Worm (Caenorhabditis elegans): ENCODE data around the gene F37C12.18.

F37C12.18 gene

DNA sequence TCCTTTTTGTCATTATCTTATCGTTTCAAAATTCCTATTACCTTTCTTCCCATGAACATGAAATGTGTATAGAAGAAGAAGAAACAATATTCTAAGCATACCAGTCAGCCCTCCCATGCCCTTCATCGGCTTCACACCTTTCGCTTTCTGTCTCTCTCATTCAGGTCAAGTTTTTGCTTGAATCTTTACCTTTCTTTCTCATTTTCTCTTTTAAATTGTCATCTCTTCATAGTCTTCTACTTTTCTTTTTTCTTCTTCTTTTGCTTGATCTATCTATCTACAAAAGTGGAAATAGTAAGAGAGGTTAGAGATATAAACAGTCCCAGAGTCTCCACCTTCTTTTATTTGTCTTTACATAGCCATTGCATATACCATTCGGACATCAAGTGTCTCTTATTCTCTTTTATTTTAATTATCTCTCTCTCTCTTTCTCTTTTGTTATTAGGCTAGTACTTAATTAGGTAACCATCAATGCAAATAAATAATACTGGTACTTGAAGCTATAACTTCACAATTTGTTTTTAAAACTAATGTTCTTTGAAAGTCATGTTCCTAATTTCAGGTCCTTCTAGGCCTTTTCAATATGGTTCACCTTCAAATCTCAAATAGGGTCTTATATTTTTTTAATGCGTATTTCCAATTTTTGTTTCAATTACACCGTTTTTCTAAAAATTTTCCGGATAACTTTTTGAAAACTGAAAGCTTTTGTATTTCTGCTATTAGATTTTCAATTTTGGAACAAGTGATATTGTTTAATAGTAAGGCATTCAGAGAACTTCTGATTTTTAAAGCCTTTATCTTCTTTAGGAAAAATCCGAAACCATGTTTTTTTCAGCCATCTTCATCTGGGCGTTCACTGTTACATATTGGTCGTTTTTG, 6.4 kb upstream of the F37C12.18 start, which contains the start of gene dpy-31:
Gene dpy-31 (plus strand): TSS at position 829 of the 879 bp plus-strand sequence.
- TF ChIP-seq ztf-29 (GFP tag; IDR thresholded peaks at IDR 0.05) (peak; percentile 31; the same call in 1 of the 2 replicates), T22C8.4 (GFP tag; IDR thresholded peaks at IDR 0.05) (no peak), med-1 (GFP tag; optimal IDR thresholded peaks at IDR 0.05; ENCODE audit: insufficient read depth) (no peak)

DNA sequence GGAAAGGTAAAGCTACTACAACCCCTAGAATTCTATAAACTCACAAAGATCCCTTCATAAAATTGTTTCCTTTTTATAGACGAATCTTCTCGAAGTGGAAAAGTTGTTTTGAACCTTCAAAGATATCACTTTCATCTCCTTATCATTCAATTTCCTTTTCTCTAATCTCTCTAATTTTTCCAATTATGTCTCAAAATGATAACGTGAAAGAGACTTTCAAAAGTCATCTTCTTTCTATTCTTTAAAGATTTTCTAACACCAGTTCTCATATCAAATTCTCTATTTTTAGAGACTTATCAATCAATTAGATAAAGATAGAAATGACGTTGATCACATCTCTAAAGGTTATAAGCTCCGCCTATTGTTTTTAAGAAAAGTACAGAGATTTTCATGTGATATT, 4.2 kb upstream of the F37C12.18 start:
- TF ChIP-seq ztf-23 (GFP tag; IDR thresholded peaks at IDR 0.05) = no peak
- TF ChIP-seq med-1 (GFP tag; optimal IDR thresholded peaks at IDR 0.05; ENCODE audit: insufficient read depth) = no peak

ce11 chrIII:7198838-7199237, 3.6 kb upstream of the F37C12.18 start, which contains the start of gene pfd-5:
TSS of gene pfd-5 (minus strand) at chrIII:7198884.
- no peak for TF ChIP-seq ref-1 (GFP tag; conservative IDR thresholded peaks at IDR 0.05)
- peak; percentile 84 for TF ChIP-seq flt-1 (GFP tag; IDR thresholded peaks at IDR 0.05)
- TF ChIP-seq ztf-23 (GFP tag; IDR thresholded peaks at IDR 0.05) = peak; percentile 74
- TF ChIP-seq ztf-29 (GFP tag; IDR thresholded peaks at IDR 0.05) = no peak
- TF ChIP-seq cog-1 (tag; optimal IDR thresholded peaks at IDR 0.05) = peak; percentile 52
- peak; percentile 71; the same call in 1 of the 2 replicates for TF ChIP-seq klf-2 (GFP tag; conservative IDR thresholded peaks at IDR 0.05)

ce11 chrIII:7197973-7198372, 2.7 kb upstream of the F37C12.18 start, which contains the start of gene exos-9:
TSS of gene exos-9 (minus strand) at chrIII:7198073.
- no peak for TF ChIP-seq T22C8.4 (GFP tag; IDR thresholded peaks at IDR 0.05)
- TF ChIP-seq tab-1 (GFP tag; IDR thresholded peaks at IDR 0.05) = no peak
- TF ChIP-seq ref-1 (GFP tag; conservative IDR thresholded peaks at IDR 0.05) = no peak
- no peak for TF ChIP-seq cog-1 (tag; optimal IDR thresholded peaks at IDR 0.05)
- TF ChIP-seq flt-1 (GFP tag; IDR thresholded peaks at IDR 0.05) = no peak

DNA sequence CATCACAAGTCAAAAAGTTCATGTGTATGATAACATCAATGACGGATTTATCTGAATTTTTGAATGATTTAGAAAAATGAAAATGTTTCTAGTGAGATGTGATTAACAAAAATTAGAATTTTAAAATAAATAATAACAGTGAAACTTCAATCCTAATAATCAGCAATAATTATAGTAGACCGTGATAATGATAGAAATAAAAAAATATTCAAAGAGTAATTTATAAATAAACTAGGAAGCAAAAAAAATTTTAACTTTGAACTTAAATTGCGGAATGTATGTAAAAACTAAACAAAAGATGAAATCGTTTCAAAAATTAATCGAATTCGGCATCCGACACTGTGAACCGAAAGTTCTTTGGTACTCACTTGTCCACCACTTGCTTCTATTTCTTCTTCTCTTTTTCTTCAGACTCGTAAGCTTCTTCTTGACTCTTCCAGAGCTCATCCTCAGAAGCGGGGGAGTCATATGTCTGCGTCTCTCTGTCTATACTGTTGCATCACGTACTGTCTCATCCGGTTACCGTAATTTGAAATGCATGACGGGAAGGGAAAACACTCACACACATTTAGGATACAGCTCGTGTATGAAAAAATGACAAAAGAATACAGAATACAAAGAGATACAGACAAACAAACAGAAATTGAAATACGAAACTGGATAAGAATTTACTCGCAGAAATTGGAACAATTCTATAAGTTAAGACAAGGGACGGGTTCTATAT, 2.1 kb downstream of the F37C12.18 start, which contains the start of gene mec-14:
Gene mec-14 (minus strand): TSS at position 51 of the 724 bp plus-strand sequence.
- no peak for TF ChIP-seq ref-1 (GFP tag; conservative IDR thresholded peaks at IDR 0.05)
- no peak for TF ChIP-seq flt-1 (GFP tag; IDR thresholded peaks at IDR 0.05)
- TF ChIP-seq tab-1 (GFP tag; IDR thresholded peaks at IDR 0.05) = no peak
- no peak for TF ChIP-seq cog-1 (tag; optimal IDR thresholded peaks at IDR 0.05)
- TF ChIP-seq med-1 (GFP tag; optimal IDR thresholded peaks at IDR 0.05; ENCODE audit: insufficient read depth) = no peak
- TF ChIP-seq klf-2 (GFP tag; conservative IDR thresholded peaks at IDR 0.05) = no peak

DNA sequence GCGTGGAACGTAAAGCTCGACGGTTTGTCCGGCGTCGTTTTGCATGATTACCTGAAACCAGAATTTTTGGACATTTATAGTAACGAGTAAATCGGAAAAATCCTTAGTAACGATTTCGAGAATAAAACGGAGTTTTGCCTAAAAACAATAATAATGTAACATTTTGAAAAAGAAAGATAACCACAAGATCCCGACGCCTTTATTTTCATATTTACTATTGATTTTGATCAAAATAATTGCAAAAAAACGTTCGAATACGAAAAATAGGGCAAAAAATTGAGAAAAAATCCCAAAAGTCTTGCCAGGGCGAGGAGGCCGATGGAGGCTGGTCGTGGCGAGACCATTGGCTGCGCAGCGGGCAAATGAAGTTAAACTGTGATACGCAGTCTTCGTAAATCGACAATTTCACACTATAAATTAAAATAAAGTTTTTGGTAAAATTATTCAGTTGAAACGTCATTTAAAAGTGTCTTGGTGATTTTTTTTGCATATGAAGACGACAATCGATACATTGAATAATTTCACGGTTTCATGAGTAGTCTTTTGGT, 5.6 kb downstream of the F37C12.18 start, which contains the start of gene rps-21:
Gene rps-21 (minus strand): TSS at position 51 of the 548 bp plus-strand sequence.
- TF ChIP-seq ztf-23 (GFP tag; IDR thresholded peaks at IDR 0.05) (peak; percentile 55; the same call in 1 of the 2 replicates), klf-2 (GFP tag; conservative IDR thresholded peaks at IDR 0.05) (no peak), cog-1 (tag; optimal IDR thresholded peaks at IDR 0.05) (peak; percentile 34), ztf-29 (GFP tag; IDR thresholded peaks at IDR 0.05) (no peak), flt-1 (GFP tag; IDR thresholded peaks at IDR 0.05) (0 out of 2 replicates have a peak, but pooled peaks have one; percentile 4)

DNA sequence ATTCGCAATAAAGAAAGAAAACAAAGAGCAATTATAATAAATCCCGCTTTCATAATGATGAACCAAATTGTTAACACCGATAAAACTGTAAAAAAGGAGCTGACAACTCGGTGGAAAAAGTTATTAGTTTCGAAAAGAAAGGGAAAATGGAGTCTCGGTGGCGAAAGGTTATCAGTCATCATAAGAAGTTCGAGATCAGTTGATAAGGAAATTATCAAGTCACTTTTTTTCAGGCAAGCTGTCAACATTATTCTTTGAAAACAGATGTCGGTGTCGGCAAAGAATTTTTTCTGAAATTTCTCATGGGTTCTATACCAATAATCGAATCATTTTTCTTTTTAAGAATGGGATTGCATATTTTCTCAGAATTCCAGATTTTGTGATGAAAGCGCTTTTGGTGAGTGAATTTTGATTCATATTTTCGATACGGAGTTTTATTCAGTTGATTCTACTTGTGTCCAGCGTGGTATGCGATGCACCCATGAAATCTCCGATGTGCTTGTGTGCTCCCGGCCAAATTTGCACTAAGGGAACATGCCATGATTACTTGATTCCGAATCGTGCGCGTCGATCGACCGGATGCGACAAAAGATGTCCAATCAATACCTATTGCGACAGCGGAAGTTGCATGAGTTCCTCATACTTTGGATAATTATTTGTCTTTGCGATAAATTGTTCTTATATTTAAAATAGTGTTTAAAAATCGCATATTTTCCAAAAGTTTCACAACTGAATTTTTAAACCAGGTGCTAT, 6.7 kb downstream of the F37C12.18 start, which contains the start of the genes F37C12.21 and F37C12.10:
Gene F37C12.21 (plus strand): TSS at position 58 of the 753 bp plus-strand sequence.
Gene F37C12.10 (minus strand): TSS at position 85 of the 753 bp plus-strand sequence.
- TF ChIP-seq flt-1 (GFP tag; IDR thresholded peaks at IDR 0.05) (no peak), ref-1 (GFP tag; conservative IDR thresholded peaks at IDR 0.05) (no peak), ztf-29 (GFP tag; IDR thresholded peaks at IDR 0.05) (no peak), ztf-23 (GFP tag; IDR thresholded peaks at IDR 0.05) (no peak), tab-1 (GFP tag; IDR thresholded peaks at IDR 0.05) (no peak), T22C8.4 (GFP tag; IDR thresholded peaks at IDR 0.05) (no peak), med-1 (GFP tag; optimal IDR thresholded peaks at IDR 0.05; ENCODE audit: insufficient read depth) (no peak), cog-1 (tag; optimal IDR thresholded peaks at IDR 0.05) (no peak), klf-2 (GFP tag; conservative IDR thresholded peaks at IDR 0.05) (no peak)

ce11 chrIII:7185473-7185872, 9.8 kb downstream of the F37C12.18 start, which contains the start of gene F37C12.14:
TSS of gene F37C12.14 (minus strand) at chrIII:7185573.
- no peak for TF ChIP-seq T22C8.4 (GFP tag; IDR thresholded peaks at IDR 0.05)
- no peak for TF ChIP-seq flt-1 (GFP tag; IDR thresholded peaks at IDR 0.05)
- no peak for TF ChIP-seq med-1 (GFP tag; optimal IDR thresholded peaks at IDR 0.05; ENCODE audit: insufficient read depth)
- no peak for TF ChIP-seq klf-2 (GFP tag; conservative IDR thresholded peaks at IDR 0.05)
- TF ChIP-seq ztf-23 (GFP tag; IDR thresholded peaks at IDR 0.05) = no peak
- no peak for TF ChIP-seq tab-1 (GFP tag; IDR thresholded peaks at IDR 0.05)
- TF ChIP-seq cog-1 (tag; optimal IDR thresholded peaks at IDR 0.05) = no peak
- no peak for TF ChIP-seq ztf-29 (GFP tag; IDR thresholded peaks at IDR 0.05)
- TF ChIP-seq ref-1 (GFP tag; conservative IDR thresholded peaks at IDR 0.05) = no peak

DNA sequence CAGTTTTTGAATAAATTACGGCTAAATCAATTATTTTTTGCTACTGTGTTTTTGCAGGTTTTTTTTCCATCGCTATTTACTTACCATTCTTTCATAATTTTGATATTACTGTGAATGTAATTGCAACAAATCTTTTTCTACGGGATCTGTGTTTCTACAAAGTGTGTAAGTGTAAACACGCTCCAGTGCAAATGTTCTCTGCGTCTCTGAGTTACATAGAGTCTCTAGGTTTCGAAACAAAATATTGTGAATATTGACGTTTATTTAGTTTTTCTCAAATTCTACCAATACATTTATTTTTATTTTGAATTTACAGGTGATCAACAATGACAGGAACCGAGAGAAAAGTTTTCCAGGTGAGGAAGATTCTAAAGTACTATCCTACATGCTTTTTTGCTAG, 11.2 kb downstream of the F37C12.18 start, which contains the start of gene yju-2:
Gene yju-2 (plus strand): TSS at position 315 of the 400 bp plus-strand sequence.
- TF ChIP-seq T22C8.4 (GFP tag; IDR thresholded peaks at IDR 0.05) = no peak
- TF ChIP-seq cog-1 (tag; optimal IDR thresholded peaks at IDR 0.05) = no peak
- no peak for TF ChIP-seq tab-1 (GFP tag; IDR thresholded peaks at IDR 0.05)
- no peak for TF ChIP-seq flt-1 (GFP tag; IDR thresholded peaks at IDR 0.05)
- no peak for TF ChIP-seq ref-1 (GFP tag; conservative IDR thresholded peaks at IDR 0.05)
- no peak for TF ChIP-seq ztf-29 (GFP tag; IDR thresholded peaks at IDR 0.05)
- no peak for TF ChIP-seq ztf-23 (GFP tag; IDR thresholded peaks at IDR 0.05)
- no peak for TF ChIP-seq med-1 (GFP tag; optimal IDR thresholded peaks at IDR 0.05; ENCODE audit: insufficient read depth)
- no peak for TF ChIP-seq klf-2 (GFP tag; conservative IDR thresholded peaks at IDR 0.05)

Data from whole organism, midembryonic.